Fruit fly (Drosophila melanogaster) whole organism, embryonic: Measurements from ENCODE around the gene sau.

Experiments
- CG10462 ChIP-seq: fragments of 200-800 bp; sonication (Bioruptor generic); optimal IDR thresholded peaks from 2 replicates; lab custom pipeline; 2016; ENCODE audit warnings: missing biosample characterization, missing genetic modification characterization
- CG14710 ChIP-seq: fragments of 200-800 bp; sonication (Bioruptor generic); optimal IDR thresholded peaks from 3 replicates; lab custom pipeline; 2019; ENCODE audit warnings: missing biosample characterization, mild to moderate bottlenecking, missing genetic modification characterization, moderate library complexity
- CG14860 ChIP-seq: fragments of 200-800 bp; sonication (Bioruptor generic); IDR thresholded peaks from 3 replicates; pipeline ENCODE4 v1.3.6; 2022; ENCODE audit warnings: missing biosample characterization, missing genetic modification characterization; ENCODE audit not compliant: partially characterized antibody
- CG15073 ChIP-seq: fragments of 200-800 bp; sonication (Bioruptor generic); optimal IDR thresholded peaks from 2 replicates; lab custom pipeline; 2016; ENCODE audit warnings: missing biosample characterization, missing genetic modification characterization
- CG30431 ChIP-seq: fragments of 200-800 bp; sonication (Bioruptor generic); optimal IDR thresholded peaks from 2 replicates; lab custom pipeline; 2017; ENCODE audit warnings: missing biosample characterization, missing genetic modification characterization
- CG3065 ChIP-seq: fragments of 200-800 bp; sonication (Bioruptor generic); optimal IDR thresholded peaks from 2 replicates; lab custom pipeline; 2016; ENCODE audit warnings: missing biosample characterization, missing genetic modification characterization
- CG3281 ChIP-seq: fragments of 200-800 bp; sonication (Bioruptor generic); optimal IDR thresholded peaks from 3 replicates; lab custom pipeline; 2017; ENCODE audit warnings: missing biosample characterization, mild to moderate bottlenecking, missing genetic modification characterization
- CG3726 ChIP-seq: fragments of 200-800 bp; sonication (Bioruptor generic); IDR thresholded peaks from 3 replicates; pipeline ENCODE4, ENCODE4 v1.3.6; 2022; ENCODE audit warnings: missing biosample characterization, missing genetic modification characterization
- CG4328 ChIP-seq: fragments of 200-800 bp; sonication (Bioruptor generic); optimal IDR thresholded peaks from 3 replicates; lab custom pipeline; 2017; ENCODE audit warnings: missing biosample characterization, missing genetic modification reagents, missing genetic modification characterization
- CG4617 ChIP-seq: fragments of 200-800 bp; sonication (Bioruptor generic); optimal IDR thresholded peaks from 3 replicates; lab custom pipeline; 2016; ENCODE audit warnings: missing biosample characterization, missing genetic modification characterization, borderline replicate concordance
- CG5180 ChIP-seq: fragments of 200-800 bp; sonication (Bioruptor generic); optimal IDR thresholded peaks from 3 replicates; lab custom pipeline; 2017; ENCODE audit warnings: missing biosample characterization, missing genetic modification characterization, mild to moderate bottlenecking, moderate library complexity, missing genetic modification reagents
- CG7372 ChIP-seq: fragments of 200-800 bp; sonication (Bioruptor generic); IDR thresholded peaks from 2 replicates; pipeline ENCODE4 v1.3.6; 2022; ENCODE audit warnings: missing biosample characterization, missing genetic modification characterization
- CG7839 ChIP-seq: fragments of 200-800 bp; sonication (Bioruptor generic); optimal IDR thresholded peaks from 3 replicates; lab custom pipeline; 2018; ENCODE audit warnings: missing biosample characterization, mild to moderate bottlenecking, missing genetic modification characterization, moderate library complexity
- CG8281 ChIP-seq: fragments of 200-800 bp; sonication (Bioruptor generic); optimal IDR thresholded peaks from 2 replicates; lab custom pipeline; 2018; ENCODE audit warnings: missing biosample characterization, mild to moderate bottlenecking, missing genetic modification characterization, moderate library complexity
- CG9932 ChIP-seq: fragments of 200-800 bp; sonication (Bioruptor generic); IDR thresholded peaks from 2 replicates; pipeline ENCODE4 v1.3.6; 2022; ENCODE audit warnings: missing biosample characterization, missing genetic modification characterization
- Dip2 ChIP-seq: fragments of 200-800 bp; sonication (Bioruptor generic); IDR thresholded peaks from 2 replicates; pipeline ENCODE4 v1.3.6; 2022; ENCODE audit warnings: missing biosample characterization, missing genetic modification characterization
- Fer1 ChIP-seq: fragments of 200-800 bp; sonication (Bioruptor generic); optimal IDR thresholded peaks from 2 replicates; lab custom pipeline; 2017; ENCODE audit warnings: missing biosample characterization, mild to moderate bottlenecking, missing genetic modification characterization
- Gsc ChIP-seq: fragments of 200-800 bp; sonication (Bioruptor generic); IDR thresholded peaks from 2 replicates; pipeline ENCODE4 v1.3.6; 2022; ENCODE audit warnings: missing biosample characterization, missing genetic modification characterization
- Hey ChIP-seq: fragments of 200-800 bp; sonication (Bioruptor generic); optimal IDR thresholded peaks from 3 replicates; lab custom pipeline; 2018; ENCODE audit warnings: missing biosample characterization, mild to moderate bottlenecking, missing genetic modification characterization
- NK7.1 ChIP-seq: fragments of 200-800 bp; sonication (Bioruptor generic); optimal IDR thresholded peaks from 3 replicates; lab custom pipeline; 2016; ENCODE audit warnings: missing biosample characterization, missing genetic modification characterization
- Oli ChIP-seq: fragments of 200-800 bp; sonication (Bioruptor generic); optimal IDR thresholded peaks from 2 replicates; lab custom pipeline; 2018; ENCODE audit warnings: missing biosample characterization, mild to moderate bottlenecking, missing genetic modification characterization, moderate library complexity
- ab ChIP-seq: fragments of 200-800 bp; sonication (Bioruptor generic); optimal IDR thresholded peaks from 2 replicates; lab custom pipeline; 2016; ENCODE audit warnings: missing biosample characterization, missing genetic modification characterization
- bab2 ChIP-seq: fragments of 200-800 bp; sonication (Bioruptor generic); optimal IDR thresholded peaks from 2 replicates; lab custom pipeline; 2016; ENCODE audit warnings: missing biosample characterization, missing genetic modification characterization
- crp ChIP-seq, 2 experiments: fragments of 200-800 bp; sonication (Bioruptor generic); optimal IDR thresholded peaks; 2 replicates in 1 of 2; 3 replicates in 1 of 2; lab custom pipeline; 2017; ENCODE audit warnings: missing biosample characterization in 2 of 2, missing genetic modification characterization in 2 of 2, mild to moderate bottlenecking in 1 of 2, moderate library complexity in 1 of 2
- cwo ChIP-seq: fragments of 200-800 bp; sonication (Bioruptor generic); optimal IDR thresholded peaks from 3 replicates; lab custom pipeline; 2017; ENCODE audit warnings: missing biosample characterization, missing genetic modification characterization, mild to moderate bottlenecking, moderate library complexity, missing genetic modification reagents
- da ChIP-seq: fragments of 200-800 bp; sonication (Bioruptor generic); optimal IDR thresholded peaks from 2 replicates; lab custom pipeline; 2016; ENCODE audit warnings: missing biosample characterization, missing genetic modification characterization
- en ChIP-seq: fragments of 200-800 bp; sonication (Bioruptor generic); optimal IDR thresholded peaks from 2 replicates; lab custom pipeline; 2016; ENCODE audit warnings: missing biosample characterization, missing genetic modification characterization
- eve ChIP-seq, 2 experiments: fragments of >200 bp; optimal IDR thresholded peaks; 2 replicates each; lab custom pipeline; 2017; ENCODE audit warnings: missing biosample characterization in 2 of 2, missing genetic modification characterization in 2 of 2
- gfzf ChIP-seq: fragments of 200-800 bp; sonication (Bioruptor generic); optimal IDR thresholded peaks from 2 replicates; lab custom pipeline; 2016; ENCODE audit warnings: missing biosample characterization, mild to moderate bottlenecking, missing genetic modification characterization, moderate library complexity
- insv ChIP-seq, 2 experiments: fragments of 200-800 bp; sonication (Bioruptor generic); optimal IDR thresholded peaks; 3 replicates each; lab custom pipeline; 2016 to 2018; ENCODE audit warnings: missing biosample characterization in 2 of 2, missing genetic modification characterization in 2 of 2
- nerfin-2 ChIP-seq: fragments of 200-800 bp; sonication (Bioruptor generic); IDR thresholded peaks from 2 replicates; pipeline ENCODE4 v1.3.6; 2022; ENCODE audit warnings: missing biosample characterization, missing genetic modification characterization; ENCODE audit not compliant: partially characterized antibody
- pfk ChIP-seq: fragments of 200-800 bp; sonication (Bioruptor generic); optimal IDR thresholded peaks from 2 replicates; lab custom pipeline; 2018; ENCODE audit warnings: missing biosample characterization, mild to moderate bottlenecking, missing genetic modification characterization, moderate library complexity
- pita ChIP-seq: fragments of 200-800 bp; sonication (Bioruptor generic); optimal IDR thresholded peaks from 2 replicates; lab custom pipeline; 2017; ENCODE audit warnings: missing biosample characterization, mild to moderate bottlenecking, missing genetic modification characterization
- zf30C ChIP-seq: fragments of 200-800 bp; sonication (Bioruptor generic); optimal IDR thresholded peaks from 3 replicates; lab custom pipeline; 2018; ENCODE audit warnings: missing biosample characterization, mild to moderate bottlenecking, missing genetic modification characterization

The sau gene

DNA sequence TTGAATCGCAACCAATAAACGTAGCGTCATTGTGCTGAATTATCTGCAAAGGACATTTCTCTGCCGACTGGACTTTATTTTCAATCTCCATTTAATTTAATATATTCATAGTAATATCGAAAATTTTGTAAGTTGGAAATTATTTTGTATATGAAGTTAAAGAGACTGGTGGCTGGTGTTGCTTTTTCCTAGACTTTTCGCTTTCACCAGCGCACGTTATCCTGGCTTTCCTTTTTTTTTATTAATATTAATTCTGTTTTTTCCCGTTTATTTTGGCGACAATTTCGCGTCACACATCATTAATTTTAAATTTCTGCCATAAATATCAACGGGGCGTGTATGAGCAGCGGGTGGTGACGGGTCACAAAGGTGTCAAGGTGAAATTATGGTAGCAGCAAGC lies 39.1 kb downstream of the sau start, which contains the start of gene CG34049:
CG34049 (minus strand) TSS at position 101 of the 400 bp plus-strand sequence.
- TF ChIP-seq NK7.1 (GFP tag; lab: Kevin White, UChicago), result no peak
- TF ChIP-seq nerfin-2, result no peak
- no peak for TF ChIP-seq Fer1 (GFP tag; lab: Kevin White, UChicago)
- no peak for TF ChIP-seq CG5180 (GFP tag; lab: Kevin White, UChicago)
- TF ChIP-seq CG7839 (tag; lab: Kevin White, UChicago), result no peak
- no peak for TF ChIP-seq crp (GFP tag; optimal IDR thresholded peaks at IDR 0.05; lab: Kevin White, UChicago)
- TF ChIP-seq Gsc (GFP tag; lab: Robert Waterston, UW), result no peak
- TF ChIP-seq CG9932 (GFP tag; lab: Robert Waterston, UW), result no peak
- no peak for TF ChIP-seq en
- TF ChIP-seq Hey (tag; lab: Kevin White, UChicago), result no peak
- TF ChIP-seq cwo (GFP tag; lab: Kevin White, UChicago), result no peak
- TF ChIP-seq CG30431 (GFP tag; lab: Kevin White, UChicago), result no peak
- no peak for TF ChIP-seq CG3281
- no peak for TF ChIP-seq ab (GFP tag; lab: Kevin White, UChicago)
- no peak for TF ChIP-seq CG4328
- no peak for TF ChIP-seq da

DNA sequence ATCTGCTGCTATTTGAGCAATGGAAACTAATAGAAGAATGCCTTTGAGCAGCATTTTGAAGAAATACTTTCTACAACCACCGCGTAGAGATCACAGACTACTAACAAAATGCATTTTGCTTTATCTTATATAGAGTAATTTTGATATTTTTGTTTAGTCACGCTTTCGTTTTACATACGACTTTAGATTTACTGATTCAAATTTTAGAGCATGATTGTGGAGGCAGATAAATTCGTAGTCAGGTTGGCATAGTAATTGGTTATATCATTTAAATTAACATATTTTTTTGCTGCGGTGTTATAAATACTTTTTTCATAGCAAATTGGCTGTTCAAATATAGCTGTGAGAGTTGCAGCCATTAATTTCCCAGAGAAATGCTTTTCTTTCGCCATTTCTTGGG lies 42.9 kb downstream of the sau start, which contains the start of gene CG17242:
CG17242 (minus strand) TSS at position 101 of the 400 bp plus-strand sequence.
- no peak for TF ChIP-seq zf30C
- TF ChIP-seq Dip2, result no peak
- no peak for TF ChIP-seq eve (GFP tag; optimal IDR thresholded peaks at IDR 0.05; lab: Kevin White, UChicago)
- TF ChIP-seq gfzf (GFP tag; lab: Kevin White, UChicago), result no peak
- no peak for TF ChIP-seq pfk (GFP tag; lab: Kevin White, UChicago)
- TF ChIP-seq CG3726 (GFP tag; lab: Robert Waterston, UW), result no peak
- no peak for TF ChIP-seq CG14860
- TF ChIP-seq CG15073 (GFP tag; lab: Kevin White, UChicago), result no peak
- TF ChIP-seq CG4617, result no peak
- TF ChIP-seq CG7372 (GFP tag; lab: Robert Waterston, UW), result no peak
- TF ChIP-seq bab2, result no peak
- TF ChIP-seq CG3065 (GFP tag; lab: Kevin White, UChicago), result no peak
- TF ChIP-seq CG14710, result no peak
- TF ChIP-seq insv (GFP tag; optimal IDR thresholded peaks at IDR 0.05; lab: Kevin White, UChicago), result no peak
- TF ChIP-seq Oli, result no peak
- no peak for TF ChIP-seq CG10462 (GFP tag; lab: Kevin White, UChicago)
- TF ChIP-seq pita (GFP tag; lab: Kevin White, UChicago), result no peak
- TF ChIP-seq CG8281 (tag; lab: Kevin White, UChicago), result no peak
